Fruit fly (Drosophila melanogaster): Measurements from ENCODE around the gene CG15423.

- TF ChIP-seq svp (GFP tag) = peak; percentile 60
- peak; percentile 47 for TF ChIP-seq CG16779 (tag; optimal IDR thresholded peaks at IDR 0.05)
- TF ChIP-seq CG8119 (GFP tag; IDR thresholded peaks at IDR 0.05) = peak; percentile 61; the same call in 2 of the 3 replicates
- no peak for TF ChIP-seq Blimp-1 (GFP tag; optimal IDR thresholded peaks at IDR 0.05)
- TF ChIP-seq eg (GFP tag; IDR thresholded peaks at IDR 0.05) = peak; percentile 43; the same call in 1 of the 3 replicates
- peak; percentile 69 for TF ChIP-seq CG15336 (GFP tag; IDR thresholded peaks at IDR 0.05)
- TF ChIP-seq Hr39 (GFP tag; optimal IDR thresholded peaks at IDR 0.05) = peak; percentile 6
- TF ChIP-seq lz (GFP tag; optimal IDR thresholded peaks at IDR 0.05) = peak; percentile 46
- peak; percentile 41 for TF ChIP-seq Sox102F (GFP tag; optimal IDR thresholded peaks at IDR 0.05)
- TF ChIP-seq cyc (GFP tag; optimal IDR thresholded peaks at IDR 0.05) = no peak
Observed at dm6 chr2L:4028026-4028425, 22.2 kb downstream of the CG15423 start.

All from whole organism, prepupa.